Worm (Caenorhabditis elegans): ENCODE data around the gene B0035.18.
"Not testable (repeated sequence)": the region's sequence is repeated elsewhere in the genome, so short reads cannot be mapped to it uniquely, and the experiment has no call there.

ce11 chrIV:11324741-11325140 is 4.6 kb downstream of the B0035.18 start, which contains the start of gene his-48:
- TF ChIP-seq ama-1 (optimal IDR thresholded peaks at IDR 0.05); hnd-1 (tag; optimal IDR thresholded peaks at IDR 0.05); tbx-37 (GFP tag; conservative IDR thresholded peaks at IDR 0.05): not testable (repeated sequence)
